Worm (Caenorhabditis elegans) whole organism, L1 larva: ENCODE results near the gene kin-2.

ENCODE experiments used
- ama-1 ChIP-seq: fragments of 150-350 bp; optimal IDR thresholded peaks from 2 replicates; lab custom pipeline; 2014
- ces-1 ChIP-seq: fragments of 150-350 bp; optimal IDR thresholded peaks from 2 replicates; lab custom pipeline; 2014; ENCODE audit warnings: missing biosample characterization, missing genetic modification reagents, missing genetic modification characterization
- egl-27 ChIP-seq, 2 experiments: fragments of 150-350 bp in 1 of 2; sonication (generic microtip); optimal IDR thresholded peaks; 3 replicates each; lab custom pipeline; 2017 to 2018; ENCODE audit warnings: missing biosample characterization in 2 of 2, missing genetic modification characterization in 2 of 2, missing genetic modification reagents in 2 of 2
- fos-1 ChIP-seq: fragments of 150-350 bp; optimal IDR thresholded peaks from 2 replicates; lab custom pipeline; 2014; ENCODE audit warnings: missing biosample characterization, missing genetic modification characterization
- nhr-19 ChIP-seq: fragments of 200-800 bp; sonication (Bioruptor generic); conservative IDR thresholded peaks from 2 replicates; pipeline ENCODE4 v1.3.6; 2022; ENCODE audit warnings: missing genetic modification characterization, missing compliant biosample characterization
- skn-1 ChIP-seq: fragments of 150-350 bp; optimal IDR thresholded peaks from 2 replicates; lab custom pipeline; 2014; ENCODE audit warnings: missing biosample characterization, missing genetic modification characterization
- snpc-4 ChIP-seq: fragments of 150-350 bp; optimal IDR thresholded peaks from 2 replicates; lab custom pipeline; 2014; ENCODE audit warnings: missing biosample characterization, missing genetic modification characterization
- sptf-1 ChIP-seq: fragments of 150-350 bp; optimal IDR thresholded peaks from 2 replicates; lab custom pipeline; 2014; ENCODE audit warnings: missing biosample characterization, missing genetic modification characterization
- unc-62 ChIP-seq: fragments of 150-350 bp; optimal IDR thresholded peaks from 2 replicates; lab custom pipeline; 2014; ENCODE audit warnings: missing biosample characterization, missing genetic modification reagents, missing genetic modification characterization
- xbp-1 ChIP-seq: sonication (generic microtip); optimal IDR thresholded peaks from 2 replicates; lab custom pipeline; 2016; ENCODE audit warnings: missing genetic modification characterization, missing compliant biosample characterization

DNA sequence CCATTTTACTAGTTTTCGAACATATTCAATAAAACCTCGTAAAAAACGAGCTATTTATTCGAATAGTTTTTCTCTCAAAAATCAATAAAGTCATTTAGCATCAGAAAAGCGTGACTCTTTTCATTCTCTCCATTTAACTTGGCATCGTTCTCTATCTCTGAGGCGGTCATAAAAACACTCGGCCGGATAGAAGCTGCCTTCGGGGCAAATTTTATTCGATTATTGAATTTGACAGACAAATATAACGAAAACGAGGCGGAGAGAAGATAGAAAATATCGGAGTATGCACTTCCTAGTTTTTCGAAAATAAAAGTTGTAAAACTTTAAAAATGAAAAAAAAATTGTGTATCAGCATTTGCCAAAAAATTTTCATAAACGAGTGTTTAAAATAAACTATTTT, 2.4 kb downstream of the kin-2 start:
- no peak for TF ChIP-seq unc-62
- no peak for TF ChIP-seq sptf-1 (tag; lab: Kevin White, UChicago)
- TF ChIP-seq ama-1 (lab: Kevin White, UChicago), result no peak
- no peak for TF ChIP-seq ces-1 (GFP tag; lab: Kevin White, UChicago)
- no peak for TF ChIP-seq skn-1 (tag; lab: Kevin White, UChicago)
- no peak for TF ChIP-seq fos-1
- TF ChIP-seq egl-27 (tag; optimal IDR thresholded peaks at IDR 0.05; lab: Kevin White, UChicago), result no peak
- TF ChIP-seq xbp-1 (tag; lab: Kevin White, UChicago), result no peak
- TF ChIP-seq snpc-4, result no peak
- no peak for TF ChIP-seq nhr-19 (GFP tag; lab: Robert Waterston, UW)
